Worm (Caenorhabditis elegans) whole organism, young adult: ENCODE results near the gene nhr-233.

Experiments used
- B0336.3 ChIP-seq: fragments of 200-800 bp; sonication (Bioruptor generic); IDR thresholded peaks from 2 replicates; pipeline ENCODE4 v1.3.6; 2022; ENCODE audit warnings: missing genetic modification characterization, missing compliant biosample characterization
- D2030.7 ChIP-seq: fragments of 200-800 bp; sonication (Bioruptor generic); IDR thresholded peaks from 2 replicates; pipeline ENCODE4 v1.3.6; 2022; ENCODE audit warnings: missing genetic modification reagents, missing genetic modification characterization, missing compliant biosample characterization
- F10E7.11 ChIP-seq: sonication (generic microtip); optimal IDR thresholded peaks from 2 replicates; lab custom pipeline; 2017; ENCODE audit warnings: mild to moderate bottlenecking, missing genetic modification characterization, moderate library complexity, missing compliant biosample characterization
- F23B12.7 ChIP-seq: sonication (generic microtip); optimal IDR thresholded peaks from 2 replicates; lab custom pipeline; 2017; ENCODE audit warnings: missing genetic modification characterization, mild to moderate bottlenecking, missing compliant biosample characterization, antibody characterized with exemption, moderate library complexity; ENCODE audit not compliant: insufficient read depth
- F49E8.2 ChIP-seq: sonication (generic microtip); optimal IDR thresholded peaks from 3 replicates; lab custom pipeline; 2017; ENCODE audit warnings: missing genetic modification characterization, mild to moderate bottlenecking, missing compliant biosample characterization, antibody characterized with exemption, moderate library complexity; ENCODE audit not compliant: insufficient read depth
- F57A8.1 ChIP-seq: fragments of 200-800 bp; sonication (Bioruptor generic); optimal IDR thresholded peaks from 2 replicates; lab custom pipeline; 2018; ENCODE audit warnings: mild to moderate bottlenecking, missing genetic modification characterization, moderate library complexity, missing compliant biosample characterization
- K11D2.4 ChIP-seq: fragments of 200-800 bp; sonication (Bioruptor generic); IDR thresholded peaks from 2 replicates; pipeline ENCODE4 v1.3.6; 2022; ENCODE audit warnings: missing genetic modification reagents, missing genetic modification characterization, missing compliant biosample characterization
- T07F8.4 ChIP-seq: sonication (generic microtip); optimal IDR thresholded peaks from 2 replicates; lab custom pipeline; 2016; ENCODE audit warnings: mild to moderate bottlenecking, missing genetic modification characterization, moderate library complexity, missing compliant biosample characterization
- Y79H2A.3 ChIP-seq: fragments of 200-800 bp; sonication (Bioruptor generic); conservative IDR thresholded peaks from 2 replicates; pipeline ENCODE4 v1.3.6; 2022; ENCODE audit warnings: missing genetic modification reagents, missing genetic modification characterization, missing compliant biosample characterization
- akir-1 ChIP-seq: fragments of 200-800 bp; sonication (Bioruptor generic); optimal IDR thresholded peaks from 2 replicates; lab custom pipeline; 2018; ENCODE audit warnings: mild to moderate bottlenecking, missing genetic modification characterization, moderate library complexity, missing compliant biosample characterization
- aptf-3 ChIP-seq: fragments of 200-800 bp; sonication (Bioruptor generic); IDR thresholded peaks from 2 replicates; pipeline ENCODE4 v1.3.6; 2022; ENCODE audit warnings: missing genetic modification characterization, missing compliant biosample characterization
- atf-7 ChIP-seq: sonication (generic microtip); optimal IDR thresholded peaks from 2 replicates; lab custom pipeline; 2017; ENCODE audit warnings: mild to moderate bottlenecking, missing genetic modification characterization, missing compliant biosample characterization
- athp-1 ChIP-seq: sonication (generic microtip); optimal IDR thresholded peaks from 2 replicates; lab custom pipeline; 2017; ENCODE audit warnings: mild to moderate bottlenecking, missing genetic modification characterization, missing compliant biosample characterization
- cebp-2 ChIP-seq: fragments of 200-800 bp; sonication (Bioruptor generic); IDR thresholded peaks from 2 replicates; pipeline ENCODE4 v1.3.6; 2022; ENCODE audit warnings: missing genetic modification characterization, missing compliant biosample characterization
- dox-1 ChIP-seq: fragments of 200-800 bp; sonication (Bioruptor generic); IDR thresholded peaks from 2 replicates; pipeline ENCODE4 v1.3.6; 2022; ENCODE audit warnings: missing genetic modification reagents, missing genetic modification characterization, missing compliant biosample characterization
- efl-1 ChIP-seq: fragments of 150-350 bp; optimal IDR thresholded peaks from 2 replicates; lab custom pipeline; 2014; ENCODE audit warnings: missing biosample characterization, missing genetic modification reagents, missing genetic modification characterization
- egl-18 ChIP-seq: fragments of 200-800 bp; sonication (Bioruptor generic); IDR thresholded peaks from 2 replicates; pipeline ENCODE4 v1.3.6; 2022; ENCODE audit warnings: missing genetic modification reagents, missing genetic modification characterization, missing compliant biosample characterization
- ets-4 ChIP-seq: fragments of 200-800 bp; sonication (Bioruptor generic); optimal IDR thresholded peaks from 2 replicates; lab custom pipeline; 2018; ENCODE audit warnings: mild to moderate bottlenecking, missing genetic modification characterization, missing compliant biosample characterization
- gei-17 ChIP-seq: fragments of 200-800 bp; sonication (Bioruptor generic); optimal IDR thresholded peaks from 2 replicates; lab custom pipeline; 2018; ENCODE audit warnings: mild to moderate bottlenecking, missing genetic modification characterization, missing compliant biosample characterization
- lin-26 ChIP-seq: fragments of 200-800 bp; sonication (Bioruptor generic); IDR thresholded peaks from 2 replicates; pipeline ENCODE4 v1.3.6; 2022; ENCODE audit warnings: missing genetic modification reagents, missing genetic modification characterization, missing compliant biosample characterization
- lir-1 ChIP-seq: fragments of 200-800 bp; sonication (Bioruptor generic); conservative IDR thresholded peaks from 2 replicates; pipeline ENCODE4 v1.3.6; 2022; ENCODE audit warnings: missing genetic modification reagents, missing genetic modification characterization, missing compliant biosample characterization
- mel-28 ChIP-seq: sonication (generic microtip); optimal IDR thresholded peaks from 2 replicates; lab custom pipeline; 2016; ENCODE audit warnings: borderline replicate concordance, mild to moderate bottlenecking, missing genetic modification characterization, missing compliant biosample characterization
- nfya-1 ChIP-seq: sonication (generic microtip); optimal IDR thresholded peaks from 2 replicates; lab custom pipeline; 2017; ENCODE audit warnings: antibody characterized with exemption, missing compliant biosample characterization, missing genetic modification characterization, borderline replicate concordance; ENCODE audit not compliant: insufficient read depth
- nhr-179 ChIP-seq: sonication (generic microtip); optimal IDR thresholded peaks from 2 replicates; lab custom pipeline; 2016; ENCODE audit warnings: mild to moderate bottlenecking, missing genetic modification characterization, missing compliant biosample characterization
- nhr-80 ChIP-seq: sonication (generic microtip); optimal IDR thresholded peaks from 2 replicates; lab custom pipeline; 2016; ENCODE audit warnings: missing genetic modification characterization, missing compliant biosample characterization
- pbrm-1 ChIP-seq: fragments of 200-800 bp; sonication (Bioruptor generic); IDR thresholded peaks from 2 replicates; pipeline ENCODE4 v1.3.6; 2022; ENCODE audit warnings: missing genetic modification reagents, missing genetic modification characterization, missing compliant biosample characterization
- snpc-1.1 ChIP-seq: sonication (generic microtip); optimal IDR thresholded peaks from 2 replicates; lab custom pipeline; 2017; ENCODE audit warnings: missing genetic modification characterization, mild to moderate bottlenecking, missing compliant biosample characterization, antibody characterized with exemption, moderate library complexity, missing genotype, missing genetic modification reagents; ENCODE audit not compliant: insufficient read depth
- somi-1 ChIP-seq: fragments of 200-800 bp; sonication (Bioruptor generic); optimal IDR thresholded peaks from 2 replicates; lab custom pipeline; 2018; ENCODE audit warnings: mild to moderate bottlenecking, missing genetic modification characterization, missing compliant biosample characterization
- unc-62 ChIP-seq: fragments of 150-350 bp; optimal IDR thresholded peaks from 2 replicates; lab custom pipeline; 2014; ENCODE audit warnings: missing biosample characterization, missing genetic modification reagents, missing genetic modification characterization
- ztf-22 ChIP-seq: fragments of 200-800 bp; sonication (Bioruptor generic); optimal IDR thresholded peaks from 2 replicates; lab custom pipeline; 2018; ENCODE audit warnings: mild to moderate bottlenecking, missing genetic modification characterization, moderate library complexity, missing compliant biosample characterization

Gene nhr-233

ce11 chrV:16570697-16571096 is at the start of gene nhr-233:
nhr-233 (minus strand) TSS chrV:16570797.
- no peak for TF ChIP-seq F57A8.1 (GFP tag; lab: Kevin White, UChicago)
- no peak for TF ChIP-seq akir-1 (GFP tag; lab: Kevin White, UChicago)
- TF ChIP-seq ets-4, result no peak
- no peak for TF ChIP-seq F23B12.7
- TF ChIP-seq nfya-1, result no peak
- TF ChIP-seq pbrm-1, result no peak
- no peak for TF ChIP-seq dox-1 (GFP tag; lab: Robert Waterston, UW)
- no peak for TF ChIP-seq B0336.3 (GFP tag; lab: Robert Waterston, UW)
- TF ChIP-seq efl-1 (GFP tag; lab: Kevin White, UChicago), result no peak
- no peak for TF ChIP-seq T07F8.4 (tag; lab: Kevin White, UChicago)
- no peak for TF ChIP-seq mel-28 (tag; lab: Kevin White, UChicago)
- TF ChIP-seq F10E7.11 (tag; lab: Kevin White, UChicago), result no peak
- no peak for TF ChIP-seq somi-1 (GFP tag; lab: Kevin White, UChicago)
- no peak for TF ChIP-seq cebp-2
- no peak for TF ChIP-seq aptf-3 (GFP tag; lab: Robert Waterston, UW)
- TF ChIP-seq lin-26 (GFP tag; lab: Robert Waterston, UW), result no peak
- TF ChIP-seq unc-62, result no peak

- no peak for TF ChIP-seq egl-18 (GFP tag; lab: Robert Waterston, UW)
- TF ChIP-seq F23B12.7, result no peak
- TF ChIP-seq, all 124 proteins: peak for 0
Measured at ce11 chrV:16617462-16617861, 46.9 kb upstream of the nhr-233 start, which contains the start of gene Y70C5A.4. Y70C5A.4 (plus strand) TSS chrV:16617762.

- TF ChIP-seq lin-26 (GFP tag; lab: Robert Waterston, UW) (no peak), lir-1 (no peak), pbrm-1 (no peak), nhr-80 (tag; lab: Kevin White, UChicago) (peak; percentile 8)
Measured at ce11 chrV:16610791-16611385, 40.3 kb upstream of the nhr-233 start, which contains the start of gene srw-54. srw-54 (plus strand) TSS chrV:16611335.

ce11 chrV:16610094-16610493 is 39.5 kb upstream of the nhr-233 start:
- TF ChIP-seq F57A8.1 (GFP tag; lab: Kevin White, UChicago) (no peak), K11D2.4 (GFP tag; lab: Robert Waterston, UW) (no peak), ztf-22 (GFP tag; lab: Kevin White, UChicago) (no peak), gei-17 (GFP tag; lab: Kevin White, UChicago) (no peak), nhr-80 (tag; lab: Kevin White, UChicago) (peak; percentile 42), athp-1 (tag; lab: Kevin White, UChicago) (no peak), nhr-179 (tag; lab: Kevin White, UChicago) (no peak), atf-7 (tag; lab: Kevin White, UChicago) (no peak)

- no peak for TF ChIP-seq F49E8.2 (tag; lab: Kevin White, UChicago)
- no peak for TF ChIP-seq D2030.7 (GFP tag; lab: Robert Waterston, UW)
- TF ChIP-seq snpc-1.1 (tag; lab: Kevin White, UChicago), result no peak
- TF ChIP-seq Y79H2A.3 (GFP tag; lab: Robert Waterston, UW), result no peak
- TF ChIP-seq, all 124 proteins: peak for 0
Measured at ce11 chrV:16608478-16608877, 37.9 kb upstream of the nhr-233 start.
